Worm (Caenorhabditis elegans): ENCODE data around the gene tat-1.

tat-1 gene

DNA sequence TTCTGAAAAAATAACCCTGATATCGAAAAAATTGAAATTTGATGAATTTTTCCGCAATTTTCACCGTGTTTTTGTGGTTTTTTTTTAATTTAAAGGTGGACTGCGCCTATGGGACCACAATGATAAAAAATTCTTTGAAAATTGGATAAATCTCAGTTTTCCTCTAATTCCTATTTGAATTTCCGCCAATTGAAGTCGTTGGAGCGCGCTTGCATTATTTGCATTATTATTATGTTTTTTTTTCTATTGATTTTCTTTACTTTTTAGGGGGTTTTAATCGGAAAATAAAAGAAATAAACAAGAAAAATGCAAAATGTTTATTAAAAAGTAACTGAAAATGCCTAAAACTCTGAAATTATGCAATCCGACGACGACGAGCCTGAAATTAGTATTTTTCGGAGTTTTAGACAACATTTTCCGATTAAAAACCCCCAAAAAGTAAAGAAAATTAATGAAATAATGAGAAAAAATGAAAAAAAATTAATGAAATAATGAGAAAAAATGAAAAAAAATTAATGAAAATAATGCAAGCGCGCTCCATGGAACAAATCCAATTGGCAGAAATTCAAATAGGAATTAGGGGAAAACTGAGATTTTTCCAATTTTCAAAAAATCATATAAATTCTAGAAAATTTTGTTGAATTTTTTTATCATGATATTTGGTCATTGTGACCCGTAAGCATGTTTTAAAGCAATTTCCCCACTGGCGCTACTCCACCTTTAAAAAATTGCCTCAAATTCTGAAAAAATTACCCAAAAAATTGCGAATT lies 34.3 kb upstream of the tat-1 start:
- TF ChIP-seq nhr-28 (tag; optimal IDR thresholded peaks at IDR 0.05) = no peak
- TF ChIP-seq ztf-4 (tag; optimal IDR thresholded peaks at IDR 0.05) = peak; percentile 66
- no peak for TF ChIP-seq snpc-4 (tag; optimal IDR thresholded peaks at IDR 0.05)
- peak; percentile 14 for TF ChIP-seq pha-4 (tag; optimal IDR thresholded peaks at IDR 0.05)

DNA sequence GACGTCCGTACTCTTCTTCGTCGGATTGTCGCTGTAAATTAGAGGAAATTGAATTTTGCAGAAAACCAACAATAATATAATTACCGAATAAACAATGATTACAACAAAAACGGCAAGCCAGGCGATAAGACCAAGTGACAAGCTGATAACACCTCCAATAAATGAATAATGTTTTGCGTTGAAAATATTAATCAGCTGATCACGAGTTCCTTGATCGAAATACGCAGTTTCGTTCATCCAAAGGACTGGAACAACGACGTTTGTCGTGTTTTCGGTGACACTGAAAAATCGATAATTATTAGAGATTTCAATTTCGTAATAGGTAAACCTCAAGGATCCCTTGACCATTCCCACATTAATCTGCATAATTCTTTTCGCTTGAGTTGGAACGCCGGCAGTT lies 32.3 kb upstream of the tat-1 start:
- TF ChIP-seq pqm-1 (tag; optimal IDR thresholded peaks at IDR 0.05) (peak; percentile 68), ceh-28 (tag; optimal IDR thresholded peaks at IDR 0.05) (peak; percentile 66), elt-2 (tag; optimal IDR thresholded peaks at IDR 0.05) (peak; percentile 81), ceh-9 (tag; optimal IDR thresholded peaks at IDR 0.05) (no peak)

DNA sequence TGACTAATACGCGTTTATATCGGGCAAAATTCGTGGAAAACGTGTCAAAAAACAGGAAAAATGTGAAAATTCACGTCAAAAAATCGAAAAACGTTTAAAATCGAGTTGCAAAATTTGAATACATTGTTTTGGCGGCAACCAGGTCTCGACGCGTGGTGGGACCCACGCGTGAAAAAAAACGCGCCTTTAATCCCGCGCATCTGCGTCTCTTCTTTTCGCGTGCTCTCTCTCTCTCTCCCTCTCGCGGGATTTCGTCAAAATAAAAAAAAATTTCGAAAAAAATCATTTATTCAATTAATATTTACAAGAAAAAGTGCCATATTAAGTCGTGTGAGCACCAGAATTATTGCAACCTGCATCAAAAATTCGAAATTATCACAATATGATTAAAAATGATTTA lies 31.8 kb upstream of the tat-1 start, which contains the start of gene ani-1:
TSS of gene ani-1 (minus strand) at position 61 of the 400 bp plus-strand sequence.
- no peak for TF ChIP-seq mml-1 (tag; optimal IDR thresholded peaks at IDR 0.05)
- TF ChIP-seq daf-12 (tag; optimal IDR thresholded peaks at IDR 0.05) = no peak
- peak; percentile 81 for TF ChIP-seq lin-15B (tag; optimal IDR thresholded peaks at IDR 0.05)
- no peak for TF ChIP-seq pqm-1 (tag; optimal IDR thresholded peaks at IDR 0.05)
- peak; percentile 67 for TF ChIP-seq hmg-11 (tag; optimal IDR thresholded peaks at IDR 0.05)
- peak; percentile 83 for TF ChIP-seq nfya-1 (tag; optimal IDR thresholded peaks at IDR 0.05; ENCODE audit: insufficient read depth)
- TF ChIP-seq fos-1 (tag; optimal IDR thresholded peaks at IDR 0.05) = no peak
- TF ChIP-seq egl-5 (tag; optimal IDR thresholded peaks at IDR 0.05) = no peak
- no peak for TF ChIP-seq eor-1 (tag; optimal IDR thresholded peaks at IDR 0.05)
- no peak for TF ChIP-seq ceh-82 (tag; optimal IDR thresholded peaks at IDR 0.05)
- TF ChIP-seq ceh-28 (tag; optimal IDR thresholded peaks at IDR 0.05) = no peak
- TF ChIP-seq fkh-2 (tag; optimal IDR thresholded peaks at IDR 0.05) = no peak
- TF ChIP-seq lin-39 (tag; optimal IDR thresholded peaks at IDR 0.05) = peak; percentile 29
- TF ChIP-seq nhr-28 (tag; optimal IDR thresholded peaks at IDR 0.05) = no peak
- no peak for TF ChIP-seq ztf-11 (tag; optimal IDR thresholded peaks at IDR 0.05)
- no peak for TF ChIP-seq snpc-4 (tag; optimal IDR thresholded peaks at IDR 0.05)
- no peak for TF ChIP-seq jun-1 (tag; optimal IDR thresholded peaks at IDR 0.05)
- TF ChIP-seq elt-3 (tag; optimal IDR thresholded peaks at IDR 0.05) = no peak
- peak; percentile 47 for TF ChIP-seq nhr-25 (tag; optimal IDR thresholded peaks at IDR 0.05)
- TF ChIP-seq ztf-4 (tag; optimal IDR thresholded peaks at IDR 0.05) = no peak
- no peak for TF ChIP-seq nhr-11 (tag; optimal IDR thresholded peaks at IDR 0.05)
- TF ChIP-seq ceh-9 (tag; optimal IDR thresholded peaks at IDR 0.05) = no peak
- no peak for TF ChIP-seq aly-2 (tag; optimal IDR thresholded peaks at IDR 0.05)
- TF ChIP-seq tbx-2 (tag; optimal IDR thresholded peaks at IDR 0.05) = no peak
- no peak for TF ChIP-seq lsy-12 (tag; optimal IDR thresholded peaks at IDR 0.05)
- no peak for TF ChIP-seq unc-62 (GFP tag; optimal IDR thresholded peaks at IDR 0.05)
- TF ChIP-seq egl-27 (tag; optimal IDR thresholded peaks at IDR 0.05) = no peak
- no peak for TF ChIP-seq unc-39 (tag; optimal IDR thresholded peaks at IDR 0.05)
- TF ChIP-seq nhr-43 (tag; optimal IDR thresholded peaks at IDR 0.05; ENCODE audit: poor library complexity, severe bottlenecking) = peak; percentile 31
- TF ChIP-seq nhr-77 (tag; optimal IDR thresholded peaks at IDR 0.05) = no peak
- TF ChIP-seq fkh-10 (GFP tag; optimal IDR thresholded peaks at IDR 0.05) = peak; percentile 34
- no peak for TF ChIP-seq ZK546.5 (tag; optimal IDR thresholded peaks at IDR 0.05)
- peak; percentile 90 for TF ChIP-seq ama-1 (optimal IDR thresholded peaks at IDR 0.05)
- TF ChIP-seq zag-1 (tag; optimal IDR thresholded peaks at IDR 0.05) = no peak
- peak; percentile 10 for TF ChIP-seq R02D3.7 (tag; optimal IDR thresholded peaks at IDR 0.05)
- peak; percentile 70 for TF ChIP-seq nhr-23 (tag; optimal IDR thresholded peaks at IDR 0.05)
- TF ChIP-seq sea-2 (GFP tag; optimal IDR thresholded peaks at IDR 0.05) = no peak
- TF ChIP-seq mdl-1 (tag; optimal IDR thresholded peaks at IDR 0.05) = no peak
- no peak for TF ChIP-seq nhr-237 (tag; optimal IDR thresholded peaks at IDR 0.05)
- peak; percentile 57 for TF ChIP-seq pha-4 (tag; optimal IDR thresholded peaks at IDR 0.05)
- TF ChIP-seq elt-2 (tag; optimal IDR thresholded peaks at IDR 0.05) = no peak
- TF ChIP-seq nhr-12 (tag; optimal IDR thresholded peaks at IDR 0.05) = no peak
- peak; percentile 38 for TF ChIP-seq skn-1 (tag; optimal IDR thresholded peaks at IDR 0.05)
- TF ChIP-seq nhr-67 (tag; optimal IDR thresholded peaks at IDR 0.05) = no peak
- TF ChIP-seq elt-1 (tag; optimal IDR thresholded peaks at IDR 0.05) = no peak
- TF ChIP-seq ceh-16 (tag; optimal IDR thresholded peaks at IDR 0.05) = no peak
- TF ChIP-seq nhr-76 (tag; optimal IDR thresholded peaks at IDR 0.05) = no peak

Data from whole organism, L3 larva.